Fruit fly (Drosophila melanogaster): ENCODE data around the gene CG33912.

Gene CG33912

DNA sequence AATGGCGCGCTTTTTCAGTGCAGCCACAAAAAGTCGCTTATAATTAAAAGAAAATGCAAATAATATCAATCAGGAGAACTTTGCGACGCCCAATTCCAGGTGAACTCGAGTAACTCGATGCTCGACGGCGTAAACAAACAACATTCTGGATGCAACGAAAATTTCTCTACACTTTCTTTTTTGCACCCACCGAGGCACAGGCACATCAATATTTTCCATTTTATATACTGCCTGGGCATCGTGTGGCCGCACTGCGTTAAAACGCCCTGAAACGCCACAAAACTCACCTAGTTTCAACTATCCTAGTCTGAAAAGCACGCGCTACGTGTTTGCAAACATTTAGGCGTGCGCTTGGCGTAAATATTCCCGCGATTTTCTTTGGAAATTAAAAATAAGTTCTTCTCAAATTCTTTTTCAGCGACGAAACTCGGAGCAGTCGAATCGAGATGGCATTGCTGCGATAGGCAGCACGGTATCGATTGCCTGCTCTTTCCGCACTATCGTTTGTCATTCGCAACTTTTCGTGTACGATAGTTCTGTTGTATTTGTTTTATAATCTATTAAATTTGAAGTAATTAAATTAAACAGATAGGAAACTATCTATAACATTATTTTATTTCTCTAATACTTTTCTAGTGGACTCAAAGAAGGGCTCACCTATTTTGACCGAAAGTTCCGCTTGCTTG, 30.4 kb upstream of the CG33912 start, which contains the start of gene Pcif1 (continued):
- TF ChIP-seq schlank (tag; optimal IDR thresholded peaks at IDR 0.05) (peak; percentile 1), pan (optimal IDR thresholded peaks at IDR 0.05) (no peak), pan (GFP tag; optimal IDR thresholded peaks at IDR 0.05 in 1 of 2, IDR thresholded peaks at IDR 0.05 in 1 of 2) (no peak), Hand (GFP tag; optimal IDR thresholded peaks at IDR 0.05) (no peak), esg (GFP tag; conservative IDR thresholded peaks at IDR 0.05) (no peak), CG2129 (GFP tag; IDR thresholded peaks at IDR 0.05; ENCODE audit: partially characterized antibody) (peak; percentile 98), CG8944 (GFP tag; optimal IDR thresholded peaks at IDR 0.05) (no peak), CG10462 (GFP tag; optimal IDR thresholded peaks at IDR 0.05) (no peak), dysf (GFP tag; IDR thresholded peaks at IDR 0.05) (no peak), her (GFP tag; optimal IDR thresholded peaks at IDR 0.05) (no peak), Vsx1 (GFP tag; optimal IDR thresholded peaks at IDR 0.05) (no peak), luna (GFP tag; optimal IDR thresholded peaks at IDR 0.05) (no peak), CG2116 (GFP tag; optimal IDR thresholded peaks at IDR 0.05) (peak; percentile 78), CG6689 (GFP tag; IDR thresholded peaks at IDR 0.05) (no peak), ttk (GFP tag; IDR thresholded peaks at IDR 0.05) (no peak), CG17361 (GFP tag; IDR thresholded peaks at IDR 0.05) (no peak), Abd-B (GFP tag; optimal IDR thresholded peaks at IDR 0.05) (no peak), da (GFP tag; optimal IDR thresholded peaks at IDR 0.05) (no peak), nau (GFP tag; optimal IDR thresholded peaks at IDR 0.05) (no peak), CG2889 (GFP tag; IDR thresholded peaks at IDR 0.05) (no peak), lab (GFP tag; optimal IDR thresholded peaks at IDR 0.05) (no peak), Nf-YB (GFP tag; optimal IDR thresholded peaks at IDR 0.05) (peak; percentile 1), HLH3B (GFP tag; IDR thresholded peaks at IDR 0.05) (no peak), YL-1 (GFP tag; optimal IDR thresholded peaks at IDR 0.05) (peak; percentile 62), CG11695 (GFP tag; IDR thresholded peaks at IDR 0.05) (no peak), CG4282 (GFP tag; optimal IDR thresholded peaks at IDR 0.05) (no peak), trh (GFP tag; optimal IDR thresholded peaks at IDR 0.05) (no peak), CG14050 (GFP tag; IDR thresholded peaks at IDR 0.05) (no peak), CG12155 (GFP tag; optimal IDR thresholded peaks at IDR 0.05) (no peak), amos (GFP tag; IDR thresholded peaks at IDR 0.05; ENCODE audit: partially characterized antibody) (peak; percentile 100), CG3995 (GFP tag; optimal IDR thresholded peaks at IDR 0.05) (peak; percentile 41), CG12299 (tag; optimal IDR thresholded peaks at IDR 0.05) (peak; percentile 4), nerfin-2 (GFP tag; IDR thresholded peaks at IDR 0.05; ENCODE audit: partially characterized antibody) (peak; percentile 98), croc (GFP tag; conservative IDR thresholded peaks at IDR 0.05) (no peak), CG12071 (GFP tag; optimal IDR thresholded peaks at IDR 0.05) (no peak), knrl (GFP tag; IDR thresholded peaks at IDR 0.05; ENCODE audit: partially characterized antibody) (peak; percentile 99), chm (GFP tag; IDR thresholded peaks at IDR 0.05) (peak; percentile 37; the same call in 1 of the 2 replicates), CG13296 (GFP tag; optimal IDR thresholded peaks at IDR 0.05) (peak; percentile 6), CG32772 (GFP tag; IDR thresholded peaks at IDR 0.05) (no peak), CG3847 (GFP tag; IDR thresholded peaks at IDR 0.05) (no peak), CG1233 (GFP tag; optimal IDR thresholded peaks at IDR 0.05) (no peak), ap (GFP tag; IDR thresholded peaks at IDR 0.05) (no peak), CTCF (GFP tag; optimal IDR thresholded peaks at IDR 0.05) (peak; percentile 31), CG8290 (GFP tag; optimal IDR thresholded peaks at IDR 0.05) (no peak), CG8290 (tag; optimal IDR thresholded peaks at IDR 0.05) (peak in 1 of 2 experiments; percentile 48), D19A (tag; optimal IDR thresholded peaks at IDR 0.05) (peak; percentile 72), crc (GFP tag; optimal IDR thresholded peaks at IDR 0.05) (no peak), NK7.1 (GFP tag; optimal IDR thresholded peaks at IDR 0.05) (no peak), sens-2 (GFP tag; IDR thresholded peaks at IDR 0.05) (no peak), Oli (tag; optimal IDR thresholded peaks at IDR 0.05) (no peak), ssp (GFP tag; IDR thresholded peaks at IDR 0.05) (no peak), HmgZ (tag; optimal IDR thresholded peaks at IDR 0.05) (peak; percentile 47)

Data from whole organism, embryonic.